Fruit fly (Drosophila melanogaster) whole organism, embryonic: ENCODE results near the gene CG42445.

Source experiments
- BEAF-32 ChIP-seq: fragments of 200-800 bp; sonication (Bioruptor generic); optimal IDR thresholded peaks from 3 replicates; lab custom pipeline; 2017; ENCODE audit warnings: missing biosample characterization, missing genetic modification characterization, mild to moderate bottlenecking, moderate library complexity, missing genetic modification reagents
- C15 ChIP-seq: fragments of 200-800 bp; sonication (Bioruptor generic); IDR thresholded peaks from 3 replicates; pipeline ENCODE4 v1.3.6; 2022; ENCODE audit warnings: missing biosample characterization, missing genetic modification characterization
- CG10321 ChIP-seq: fragments of 200-800 bp; sonication (Bioruptor generic); IDR thresholded peaks from 2 replicates; pipeline ENCODE4 v1.3.6; 2022; ENCODE audit warnings: missing biosample characterization, missing genetic modification characterization
- CG11456 ChIP-seq: fragments of 200-800 bp; sonication (Bioruptor generic); IDR thresholded peaks from 3 replicates; pipeline ENCODE4 v1.3.6; 2022; ENCODE audit warnings: missing biosample characterization, missing genetic modification characterization
- CG11504 ChIP-seq: fragments of 200-800 bp; sonication (Bioruptor generic); optimal IDR thresholded peaks from 3 replicates; lab custom pipeline; 2019; ENCODE audit warnings: missing biosample characterization, mild to moderate bottlenecking, missing genetic modification characterization, moderate library complexity
- CG11723 ChIP-seq: fragments of 200-800 bp; sonication (Bioruptor generic); optimal IDR thresholded peaks from 2 replicates; lab custom pipeline; 2017; ENCODE audit warnings: missing biosample characterization, mild to moderate bottlenecking, missing genetic modification characterization
- CG13296 ChIP-seq: fragments of 200-800 bp; sonication (Bioruptor generic); optimal IDR thresholded peaks from 3 replicates; lab custom pipeline; 2018; ENCODE audit warnings: missing biosample characterization, mild to moderate bottlenecking, missing genetic modification characterization
- CG13894 ChIP-seq: fragments of 200-800 bp; sonication (Bioruptor generic); optimal IDR thresholded peaks from 3 replicates; lab custom pipeline; 2018; ENCODE audit warnings: missing biosample characterization, mild to moderate bottlenecking, missing genetic modification characterization, moderate library complexity
- CG15479 ChIP-seq: fragments of 200-800 bp; sonication (Bioruptor generic); optimal IDR thresholded peaks from 3 replicates; lab custom pipeline; 2019; ENCODE audit warnings: missing biosample characterization, mild to moderate bottlenecking, missing genetic modification characterization, moderate library complexity
- CG2712 ChIP-seq: fragments of 200-800 bp; optimal IDR thresholded peaks from 3 replicates; lab custom pipeline; 2019; ENCODE audit warnings: missing biosample characterization, mild to moderate bottlenecking, missing genetic modification characterization, moderate library complexity
- CG31224 ChIP-seq: fragments of 200-800 bp; sonication (Bioruptor generic); IDR thresholded peaks from 2 replicates; pipeline ENCODE4 v1.3.6; 2022; ENCODE audit warnings: missing biosample characterization, missing genetic modification characterization
- CG32532 ChIP-seq: fragments of 200-800 bp; sonication (Bioruptor generic); IDR thresholded peaks from 2 replicates; pipeline ENCODE4 v1.3.6; 2022; ENCODE audit warnings: missing biosample characterization, missing genetic modification characterization
- CG34422 ChIP-seq: fragments of 200-800 bp; sonication (Bioruptor generic); IDR thresholded peaks from 3 replicates; pipeline ENCODE4 v1.3.6; 2022; ENCODE audit warnings: missing biosample characterization, missing genetic modification characterization
- CG43689 ChIP-seq: fragments of 200-800 bp; sonication (Bioruptor generic); IDR thresholded peaks from 2 replicates; pipeline ENCODE4 v1.3.6; 2022; ENCODE audit warnings: missing biosample characterization, missing genetic modification characterization
- CG4730 ChIP-seq: fragments of 200-800 bp; sonication (Bioruptor generic); IDR thresholded peaks from 2 replicates; pipeline ENCODE4 v1.3.6; 2022; ENCODE audit warnings: missing biosample characterization, missing genetic modification characterization
- CG6272 ChIP-seq: fragments of 200-800 bp; sonication (Bioruptor generic); IDR thresholded peaks from 2 replicates; pipeline ENCODE4 v1.3.6; 2022; ENCODE audit warnings: missing biosample characterization, missing genetic modification characterization
- CG7372 ChIP-seq: fragments of 200-800 bp; sonication (Bioruptor generic); IDR thresholded peaks from 2 replicates; pipeline ENCODE4 v1.3.6; 2022; ENCODE audit warnings: missing biosample characterization, missing genetic modification characterization
- CG7745 ChIP-seq: fragments of 200-800 bp; sonication (Bioruptor generic); optimal IDR thresholded peaks from 2 replicates; lab custom pipeline; 2018; ENCODE audit warnings: missing biosample characterization, mild to moderate bottlenecking, missing genetic modification characterization, moderate library complexity
- CG7987 ChIP-seq: fragments of 200-800 bp; sonication (Bioruptor generic); optimal IDR thresholded peaks from 2 replicates; lab custom pipeline; 2018; ENCODE audit warnings: missing biosample characterization, mild to moderate bottlenecking, missing genetic modification characterization, moderate library complexity
- CG9609 ChIP-seq: fragments of 200-800 bp; sonication (Bioruptor generic); optimal IDR thresholded peaks from 3 replicates; lab custom pipeline; 2016; ENCODE audit warnings: missing biosample characterization, missing genetic modification characterization
- Gsc ChIP-seq: fragments of 200-800 bp; sonication (Bioruptor generic); IDR thresholded peaks from 2 replicates; pipeline ENCODE4 v1.3.6; 2022; ENCODE audit warnings: missing biosample characterization, missing genetic modification characterization
- Gug ChIP-seq: fragments of 200-800 bp; sonication (Bioruptor generic); IDR thresholded peaks from 4 replicates; pipeline ENCODE4 v1.3.6; 2022; ENCODE audit warnings: missing biosample characterization, missing genetic modification characterization
- Hey ChIP-seq: fragments of 200-800 bp; sonication (Bioruptor generic); optimal IDR thresholded peaks from 3 replicates; lab custom pipeline; 2018; ENCODE audit warnings: missing biosample characterization, mild to moderate bottlenecking, missing genetic modification characterization
- MESR4 ChIP-seq: fragments of 200-800 bp; sonication (Bioruptor generic); optimal IDR thresholded peaks from 2 replicates; lab custom pipeline; 2018; ENCODE audit warnings: missing biosample characterization, mild to moderate bottlenecking, missing genetic modification characterization, moderate library complexity
- NK7.1 ChIP-seq: fragments of 200-800 bp; sonication (Bioruptor generic); optimal IDR thresholded peaks from 3 replicates; lab custom pipeline; 2016; ENCODE audit warnings: missing biosample characterization, missing genetic modification characterization
- Nf-YA ChIP-seq: fragments of 200-800 bp; sonication (Bioruptor generic); IDR thresholded peaks from 2 replicates; pipeline ENCODE4 v1.3.6; 2022; ENCODE audit warnings: missing biosample characterization, missing genetic modification characterization
- PHDP ChIP-seq: fragments of 200-800 bp; sonication (Bioruptor generic); optimal IDR thresholded peaks from 3 replicates; lab custom pipeline; 2018; ENCODE audit warnings: missing biosample characterization, mild to moderate bottlenecking, missing genetic modification characterization, moderate library complexity
- Trl ChIP-seq, 3 experiments: fragments of >200 bp in 2 of 3; fragments of 200-800 bp in 1 of 3; sonication (Bioruptor generic) in 1 of 3; optimal IDR thresholded peaks; 2 replicates in 1 of 3; 3 replicates in 2 of 3; lab custom pipeline; 2016 to 2017; ENCODE audit warnings: missing biosample characterization in 1 of 3, missing genetic modification characterization in 1 of 3
- Xrp1 ChIP-seq: fragments of 200-800 bp; sonication (Bioruptor generic); IDR thresholded peaks from 2 replicates; pipeline ENCODE4 v1.3.6; 2022; ENCODE audit warnings: missing biosample characterization, missing genetic modification characterization
- abd-A ChIP-seq: fragments of 200-800 bp; sonication (Bioruptor generic); optimal IDR thresholded peaks from 3 replicates; lab custom pipeline; 2019; ENCODE audit warnings: missing biosample characterization, mild to moderate bottlenecking, missing genetic modification characterization, moderate library complexity
- aop ChIP-seq: fragments of 200-800 bp; sonication (Bioruptor generic); IDR thresholded peaks from 2 replicates; pipeline ENCODE4 v1.3.6; 2022; ENCODE audit warnings: missing biosample characterization, missing genetic modification characterization
- ash1 ChIP-seq: fragments of 200-800 bp; sonication (Bioruptor generic); optimal IDR thresholded peaks from 2 replicates; lab custom pipeline; 2018; ENCODE audit warnings: missing biosample characterization, mild to moderate bottlenecking, missing genetic modification characterization
- cad ChIP-seq: fragments of >200 bp; optimal IDR thresholded peaks from 2 replicates; lab custom pipeline; 2017; ENCODE audit warnings: missing biosample characterization, missing genetic modification characterization
- chm ChIP-seq: fragments of 200-800 bp; sonication (Bioruptor generic); IDR thresholded peaks from 2 replicates; pipeline ENCODE4 v1.3.6; 2022; ENCODE audit warnings: missing biosample characterization, missing genetic modification characterization
- croc ChIP-seq: fragments of 200-800 bp; sonication (Bioruptor generic); conservative IDR thresholded peaks from 3 replicates; pipeline ENCODE4 v1.3.6; 2022; ENCODE audit warnings: missing biosample characterization, missing genetic modification characterization
- dan ChIP-seq: fragments of 200-800 bp; sonication (Bioruptor generic); IDR thresholded peaks from 2 replicates; pipeline ENCODE4 v1.3.6; 2022; ENCODE audit warnings: missing biosample characterization, missing genetic modification characterization
- fd3F ChIP-seq: fragments of 200-800 bp; sonication (Bioruptor generic); optimal IDR thresholded peaks from 2 replicates; lab custom pipeline; 2018; ENCODE audit warnings: missing biosample characterization, mild to moderate bottlenecking, missing genetic modification characterization, moderate library complexity
- gcm2 ChIP-seq: fragments of 200-800 bp; sonication (Bioruptor generic); optimal IDR thresholded peaks from 2 replicates; lab custom pipeline; 2016; ENCODE audit warnings: missing biosample characterization, missing genetic modification characterization
- jigr1 ChIP-seq: fragments of 200-800 bp; sonication (Bioruptor generic); IDR thresholded peaks from 3 replicates; pipeline ENCODE4 v1.3.6; 2022; ENCODE audit warnings: missing biosample characterization, missing genetic modification characterization
- kah ChIP-seq: fragments of 200-800 bp; sonication (Bioruptor generic); optimal IDR thresholded peaks from 2 replicates; lab custom pipeline; 2018; ENCODE audit warnings: missing biosample characterization, mild to moderate bottlenecking, missing genetic modification characterization
- klu ChIP-seq: fragments of 200-800 bp; sonication (Bioruptor generic); IDR thresholded peaks from 2 replicates; pipeline ENCODE4 v1.3.6; 2022; ENCODE audit warnings: missing biosample characterization, missing genetic modification characterization
- kni ChIP-seq: fragments of 200-800 bp; sonication (Bioruptor generic); optimal IDR thresholded peaks from 3 replicates; lab custom pipeline; 2017; ENCODE audit warnings: mild to moderate bottlenecking, missing biosample characterization, missing genetic modification reagents, missing genetic modification characterization
- nmo ChIP-seq: fragments of 200-800 bp; sonication (Bioruptor generic); optimal IDR thresholded peaks from 2 replicates; lab custom pipeline; 2018; ENCODE audit warnings: missing biosample characterization, mild to moderate bottlenecking, missing genetic modification characterization, moderate library complexity
- oc ChIP-seq: fragments of 200-800 bp; sonication (Bioruptor generic); optimal IDR thresholded peaks from 2 replicates; lab custom pipeline; 2018; ENCODE audit warnings: missing biosample characterization, mild to moderate bottlenecking, missing genetic modification characterization, moderate library complexity
- pnt ChIP-seq: fragments of 200-800 bp; sonication (Bioruptor generic); optimal IDR thresholded peaks from 3 replicates; lab custom pipeline; 2016; ENCODE audit warnings: missing biosample characterization, missing genetic modification characterization
- prd ChIP-seq, 3 experiments: fragments of >200 bp in 2 of 3; fragments of 200-800 bp in 1 of 3; sonication (Bioruptor generic) in 1 of 3; optimal IDR thresholded peaks in 2 of 3; IDR thresholded peaks in 1 of 3; 2 replicates in 2 of 3; 3 replicates in 1 of 3; pipeline versions ENCODE4 v1.3.6 to Lab custom; 2017 to 2022; ENCODE audit warnings: missing biosample characterization in 1 of 3, missing genetic modification characterization in 1 of 3
- pum ChIP-seq: fragments of 200-800 bp; sonication (Bioruptor generic); optimal IDR thresholded peaks from 2 replicates; lab custom pipeline; 2016; ENCODE audit warnings: missing biosample characterization, missing genetic modification characterization
- sob ChIP-seq: fragments of 200-800 bp; sonication (Bioruptor generic); IDR thresholded peaks from 2 replicates; pipeline ENCODE4 v1.3.6; 2022; ENCODE audit warnings: missing biosample characterization, missing genetic modification characterization
- z ChIP-seq: fragments of 200-800 bp; sonication (Bioruptor generic); IDR thresholded peaks from 3 replicates; pipeline ENCODE4 v1.3.6; 2022; ENCODE audit warnings: missing biosample characterization, missing genetic modification characterization

Gene CG42445

dm6 chr3L:8186627-8187396 lies 28.1 kb upstream of the CG42445 start, which contains the start of the genes ERR and Atg18a (continued):
- peak; percentile 93 for TF ChIP-seq klu
- no peak for TF ChIP-seq ash1 (GFP tag; lab: Kevin White, UChicago)
- TF ChIP-seq Hey (tag; lab: Kevin White, UChicago): peak; percentile 57
- TF ChIP-seq croc (GFP tag; lab: Robert Waterston, UW): peak; percentile 85
- peak; percentile 80 for TF ChIP-seq Xrp1 (GFP tag; lab: Robert Waterston, UW)
- no peak for TF ChIP-seq CG7745 (tag; lab: Kevin White, UChicago)
- TF ChIP-seq CG11723 (GFP tag; lab: Kevin White, UChicago): no peak
- no peak for TF ChIP-seq Nf-YA (GFP tag; lab: Robert Waterston, UW)
- TF ChIP-seq MESR4 (GFP tag; lab: Kevin White, UChicago): peak; percentile 82
- TF ChIP-seq C15 (GFP tag; lab: Robert Waterston, UW): peak; percentile 19; the same call in 1 of the 3 replicates
- peak; percentile 61 for TF ChIP-seq Gsc
- peak in 1 of 2 experiments; percentile 49 for TF ChIP-seq Trl (optimal IDR thresholded peaks at IDR 0.05; lab: Kevin White, UChicago)
- TF ChIP-seq Trl (GFP tag; optimal IDR thresholded peaks at IDR 0.05; lab: Kevin White, UChicago): peak; percentile 84
- TF ChIP-seq CG9609 (GFP tag; lab: Kevin White, UChicago): peak; percentile 76
- TF ChIP-seq dan: peak; percentile 78
- peak; percentile 79 for TF ChIP-seq pnt
- TF ChIP-seq CG34422 (GFP tag; lab: Robert Waterston, UW): peak; percentile 89
- TF ChIP-seq CG32532 (GFP tag; lab: Robert Waterston, UW): peak; percentile 90
- TF ChIP-seq nmo (GFP tag; lab: Kevin White, UChicago): peak; percentile 92
- peak; percentile 3 for TF ChIP-seq kah (GFP tag; lab: Kevin White, UChicago)
- TF ChIP-seq cad (GFP tag; lab: Kevin White, UChicago): no peak
- TF ChIP-seq CG6272 (GFP tag; lab: Robert Waterston, UW): peak; percentile 88
- TF ChIP-seq CG4730: peak; percentile 82
- TF ChIP-seq pum (GFP tag; lab: Kevin White, UChicago): peak; percentile 83
- peak; percentile 50 for TF ChIP-seq chm (GFP tag; lab: Robert Waterston, UW)
- TF ChIP-seq z (GFP tag; lab: Robert Waterston, UW): no peak
- TF ChIP-seq CG31224 (GFP tag; lab: Robert Waterston, UW): peak; percentile 78
- peak; percentile 42 for TF ChIP-seq gcm2 (GFP tag; lab: Kevin White, UChicago)
- TF ChIP-seq CG43689 (GFP tag; lab: Robert Waterston, UW): peak; percentile 58
- TF ChIP-seq CG13296: peak; percentile 51
- peak; percentile 89 for TF ChIP-seq CG2712
- peak; percentile 89 for TF ChIP-seq CG7372 (GFP tag; lab: Robert Waterston, UW)
- peak; percentile 75 for TF ChIP-seq PHDP (tag; lab: Kevin White, UChicago)
- TF ChIP-seq CG11456: peak; percentile 90
- TF ChIP-seq prd (optimal IDR thresholded peaks at IDR 0.05; lab: Kevin White, UChicago): no peak
- TF ChIP-seq prd (GFP tag; IDR thresholded peaks at IDR 0.05; lab: Robert Waterston, UW): peak; percentile 93
- peak; percentile 87 for TF ChIP-seq BEAF-32 (GFP tag; lab: Kevin White, UChicago)
- peak; percentile 93 for TF ChIP-seq sob
- TF ChIP-seq NK7.1 (GFP tag; lab: Kevin White, UChicago): peak; percentile 52
- TF ChIP-seq CG10321 (GFP tag; lab: Robert Waterston, UW): peak; percentile 69
- peak; percentile 52 for TF ChIP-seq CG13894 (tag; lab: Kevin White, UChicago)
- TF ChIP-seq aop: no peak
- TF ChIP-seq CG11504 (tag; lab: Kevin White, UChicago): no peak
- TF ChIP-seq abd-A (tag; lab: Kevin White, UChicago): no peak
- TF ChIP-seq oc (tag; lab: Kevin White, UChicago): no peak
- peak; percentile 93 for TF ChIP-seq Gug (GFP tag; lab: Robert Waterston, UW)
- no peak for TF ChIP-seq CG7987 (GFP tag; lab: Kevin White, UChicago)
- peak; percentile 71; the same call in 2 of the 3 replicates for TF ChIP-seq jigr1 (GFP tag; lab: Robert Waterston, UW)
- peak; percentile 90 for TF ChIP-seq kni
- TF ChIP-seq fd3F (GFP tag; lab: Kevin White, UChicago): peak; percentile 82
- peak; percentile 90 for TF ChIP-seq CG15479 (GFP tag; lab: Kevin White, UChicago)
